Worm (Caenorhabditis elegans): Measurements from ENCODE around the gene cdc-25.3.

DNA sequence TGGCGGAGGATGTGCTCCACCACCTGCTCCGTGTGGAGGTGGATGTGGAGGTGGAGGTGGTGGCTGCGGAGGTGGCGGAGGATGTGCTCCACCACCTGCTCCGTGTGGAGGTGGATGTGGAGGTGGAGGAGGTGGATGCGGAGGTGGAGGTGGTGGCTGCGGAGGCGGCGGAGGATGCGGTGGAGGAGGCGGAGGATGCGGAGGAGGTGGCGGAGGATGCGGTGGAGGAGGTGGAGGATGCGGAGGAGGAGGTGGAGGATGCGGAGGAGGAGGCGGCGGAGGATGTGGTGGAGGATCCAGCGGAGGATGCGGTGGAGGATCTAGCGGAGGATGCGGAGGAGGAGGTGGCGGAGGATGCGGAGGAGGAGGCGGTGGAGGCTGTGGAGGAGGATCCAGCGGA, 44.7 kb upstream of the cdc-25.3 start:
- no peak for TF ChIP-seq him-1 (tag; optimal IDR thresholded peaks at IDR 0.05)
- TF ChIP-seq W03F9.2 (tag; optimal IDR thresholded peaks at IDR 0.05): no peak
- TF ChIP-seq dao-5 (tag; optimal IDR thresholded peaks at IDR 0.05): no peak

Measured in whole organism, L4/young adult.